Fruit fly (Drosophila melanogaster) whole organism, embryonic: Measurements from ENCODE around the gene CG3909.

Experiments used
- CG11398 ChIP-seq: fragments of 200-800 bp; sonication (Bioruptor generic); optimal IDR thresholded peaks from 2 replicates; lab custom pipeline; 2016; ENCODE audit warnings: missing biosample characterization, missing genetic modification characterization
- CG12071 ChIP-seq: fragments of 200-800 bp; sonication (Bioruptor generic); optimal IDR thresholded peaks from 3 replicates; lab custom pipeline; 2018; ENCODE audit warnings: missing biosample characterization, mild to moderate bottlenecking, missing genetic modification characterization
- CG17802 ChIP-seq: fragments of 200-800 bp; sonication (Bioruptor generic); optimal IDR thresholded peaks from 2 replicates; lab custom pipeline; 2018; ENCODE audit warnings: missing biosample characterization, mild to moderate bottlenecking, missing genetic modification characterization, moderate library complexity
- CG7987 ChIP-seq: fragments of 200-800 bp; sonication (Bioruptor generic); optimal IDR thresholded peaks from 2 replicates; lab custom pipeline; 2018; ENCODE audit warnings: missing biosample characterization, mild to moderate bottlenecking, missing genetic modification characterization, moderate library complexity
- Dfd ChIP-seq, 2 experiments: fragments of >200 bp; optimal IDR thresholded peaks; 2 replicates each; lab custom pipeline; 2017; ENCODE audit warnings: missing biosample characterization in 2 of 2, missing genetic modification characterization in 2 of 2
- Ravus ChIP-seq: fragments of 200-800 bp; sonication (Bioruptor generic); IDR thresholded peaks from 2 replicates; pipeline ENCODE4 v1.3.6; 2022; ENCODE audit warnings: missing biosample characterization, missing genetic modification characterization
- Six4 ChIP-seq: fragments of 200-800 bp; sonication (Bioruptor generic); optimal IDR thresholded peaks from 2 replicates; lab custom pipeline; 2016; ENCODE audit warnings: missing biosample characterization, missing genetic modification characterization
- Usf ChIP-seq: fragments of 200-800 bp; sonication (Bioruptor generic); optimal IDR thresholded peaks from 2 replicates; lab custom pipeline; 2017; ENCODE audit warnings: missing genotype, missing biosample characterization, missing genetic modification characterization
- ab ChIP-seq: fragments of 200-800 bp; sonication (Bioruptor generic); optimal IDR thresholded peaks from 2 replicates; lab custom pipeline; 2016; ENCODE audit warnings: missing biosample characterization, missing genetic modification characterization

DNA sequence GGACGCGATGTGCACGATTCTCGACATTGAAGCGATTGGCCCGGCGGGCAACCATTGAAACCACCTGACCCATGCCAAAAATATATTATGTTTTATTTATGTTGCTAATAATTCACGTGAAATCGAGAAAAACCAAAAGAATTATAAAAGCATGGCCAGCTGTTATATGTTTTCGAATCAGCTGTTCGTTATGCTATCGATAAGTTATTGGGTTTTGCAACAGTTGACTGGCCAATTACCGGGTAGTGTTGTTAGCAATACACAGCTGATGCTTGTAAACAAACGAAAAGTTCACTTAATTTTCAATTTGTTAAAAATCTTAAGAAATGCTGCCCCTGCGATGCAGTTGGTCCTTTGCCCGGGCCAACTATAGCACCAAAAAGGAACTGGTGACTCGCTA is 2.3 kb downstream of the CG3909 start, which contains the start of the genes CG11722 and mtTFB2:
- TF ChIP-seq ab (GFP tag; lab: Kevin White, UChicago) (no peak), Usf (GFP tag; lab: Kevin White, UChicago) (no peak), Dfd (GFP tag; optimal IDR thresholded peaks at IDR 0.05; lab: Kevin White, UChicago) (no peak), Six4 (GFP tag; lab: Kevin White, UChicago) (no peak), CG17802 (tag; lab: Kevin White, UChicago) (no peak), Ravus (no peak), CG11398 (GFP tag; lab: Kevin White, UChicago) (no peak), CG12071 (GFP tag; lab: Kevin White, UChicago) (no peak), CG7987 (no peak)
